Worm (Caenorhabditis elegans): ENCODE measurements around the gene C05D11.8.

The C05D11.8 gene

DNA sequence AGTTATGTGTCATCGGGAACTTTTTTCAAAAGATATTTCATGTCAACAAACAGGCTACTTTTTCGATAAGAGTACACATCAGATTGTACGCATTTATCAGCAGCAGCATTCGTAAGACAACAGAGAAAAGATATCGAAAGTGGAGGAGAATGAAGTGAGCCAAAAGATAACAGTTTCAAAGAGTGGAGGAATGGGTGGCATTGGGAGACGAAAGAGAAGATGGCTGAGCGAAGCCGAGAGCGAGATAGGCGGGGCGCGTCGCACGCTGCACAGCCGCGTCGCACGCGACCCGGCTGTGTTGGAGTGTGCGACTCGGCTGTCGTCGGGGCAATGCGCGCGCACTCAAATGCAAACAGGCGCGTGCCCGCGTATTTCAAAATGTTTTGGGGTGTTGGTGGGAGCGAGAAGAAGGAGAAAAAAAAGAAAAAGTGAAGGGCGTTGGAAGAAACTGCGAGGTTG is 37.0 kb upstream of the C05D11.8 start (continued):
- peak; percentile 89 for TF ChIP-seq jun-1 (tag; optimal IDR thresholded peaks at IDR 0.05)
- peak; percentile 94 for TF ChIP-seq nhr-71 (tag; optimal IDR thresholded peaks at IDR 0.05)
- no peak for TF ChIP-seq ceh-63 (GFP tag; optimal IDR thresholded peaks at IDR 0.05)
- TF ChIP-seq nhr-85 (tag) = peak; percentile 87
- peak; percentile 62 for TF ChIP-seq ceh-8 (GFP tag; optimal IDR thresholded peaks at IDR 0.05)
- TF ChIP-seq unc-98 (GFP tag; IDR thresholded peaks at IDR 0.05) = peak; percentile 42; the same call in 1 of the 2 replicates
- TF ChIP-seq irx-1 (tag; optimal IDR thresholded peaks at IDR 0.05) = peak; percentile 64

- TF ChIP-seq rnt-1 (tag; optimal IDR thresholded peaks at IDR 0.05) (no peak), efl-1 (optimal IDR thresholded peaks at IDR 0.05) (no peak), efl-1 (GFP tag; optimal IDR thresholded peaks at IDR 0.05 in 1 of 2) (peak in 1 of 2 experiments; percentile 57)
Measured at ce11 chrIII:6463679-6464078, 36.6 kb upstream of the C05D11.8 start, which contains the start of gene dlc-1. Gene dlc-1, minus strand, starts transcription at chrIII:6463779.

DNA sequence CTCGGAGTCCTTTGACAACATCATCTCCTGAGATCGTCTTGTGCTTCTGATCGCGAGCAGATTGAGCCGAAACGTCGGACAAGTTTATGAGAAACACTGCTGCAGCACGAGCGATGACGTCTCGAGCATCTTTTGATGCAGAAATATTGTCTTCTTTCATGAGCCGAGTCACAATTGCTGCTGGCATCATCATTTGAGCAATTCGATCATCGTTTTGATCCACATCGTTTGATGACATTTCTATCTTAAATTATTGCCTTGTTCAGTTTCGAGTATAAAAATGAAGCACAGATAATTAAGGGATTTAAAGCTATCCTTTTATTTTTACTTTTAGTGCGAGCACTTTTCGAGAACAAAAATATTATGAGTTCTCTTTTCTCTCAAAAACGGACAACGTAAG is 35.5 kb upstream of the C05D11.8 start, which contains the start of gene T26A5.8:
Gene T26A5.8 (minus strand): TSS at position 247 of the 400 bp plus-strand sequence.
- peak; percentile 68 for TF ChIP-seq ama-1 (optimal IDR thresholded peaks at IDR 0.05)
- peak; percentile 5 for TF ChIP-seq rnt-1 (tag; optimal IDR thresholded peaks at IDR 0.05)
- TF ChIP-seq elt-2 (tag; optimal IDR thresholded peaks at IDR 0.05) = peak; percentile 1
- TF ChIP-seq aly-2 (tag; optimal IDR thresholded peaks at IDR 0.05) = no peak
- no peak for TF ChIP-seq aha-1 (tag; optimal IDR thresholded peaks at IDR 0.05)
- TF ChIP-seq isw-1 (GFP tag; IDR thresholded peaks at IDR 0.05) = no peak
- no peak for TF ChIP-seq ceh-8 (GFP tag; optimal IDR thresholded peaks at IDR 0.05)
- no peak for TF ChIP-seq xbp-1 (tag; optimal IDR thresholded peaks at IDR 0.05)
- no peak for TF ChIP-seq egl-13 (tag; optimal IDR thresholded peaks at IDR 0.05)
- TF ChIP-seq nhr-47 (tag; optimal IDR thresholded peaks at IDR 0.05) = peak; percentile 11
- no peak for TF ChIP-seq unc-62 (GFP tag; optimal IDR thresholded peaks at IDR 0.05)
- no peak for TF ChIP-seq lir-3 (tag; optimal IDR thresholded peaks at IDR 0.05; ENCODE audit: poor library complexity)
- no peak for TF ChIP-seq nhr-11 (tag; optimal IDR thresholded peaks at IDR 0.05)
- peak; percentile 11 for TF ChIP-seq snu-23 (GFP tag; optimal IDR thresholded peaks at IDR 0.05)
- TF ChIP-seq snpc-4 (tag; optimal IDR thresholded peaks at IDR 0.05) = no peak
- 0 out of 2 replicates have a peak, but pooled peaks have one; percentile 2 for TF ChIP-seq nhr-19 (GFP tag; conservative IDR thresholded peaks at IDR 0.05)
- no peak for TF ChIP-seq pag-3 (tag; optimal IDR thresholded peaks at IDR 0.05; ENCODE audit: borderline replicate concordance, insufficient read depth)
- TF ChIP-seq nhr-71 (tag; optimal IDR thresholded peaks at IDR 0.05) = peak; percentile 56
- TF ChIP-seq mef-2 (tag; optimal IDR thresholded peaks at IDR 0.05) = no peak
- no peak for TF ChIP-seq ceh-82 (tag; optimal IDR thresholded peaks at IDR 0.05)
- TF ChIP-seq ztf-11 (tag; optimal IDR thresholded peaks at IDR 0.05) = no peak
- TF ChIP-seq nhr-90 (tag; optimal IDR thresholded peaks at IDR 0.05; ENCODE audit: poor library complexity) = peak; percentile 12
- no peak for TF ChIP-seq ets-5 (GFP tag; IDR thresholded peaks at IDR 0.05)
- TF ChIP-seq nhr-85 (tag) = peak; percentile 9
- no peak for TF ChIP-seq lin-13 (GFP tag; optimal IDR thresholded peaks at IDR 0.05)
- TF ChIP-seq hlh-17 (GFP tag; optimal IDR thresholded peaks at IDR 0.05; ENCODE audit: borderline replicate concordance) = no peak
- TF ChIP-seq ztf-4 (tag; optimal IDR thresholded peaks at IDR 0.05) = peak; percentile 66

- TF ChIP-seq egl-27 (tag; optimal IDR thresholded peaks at IDR 0.05) = no peak
- no peak for TF ChIP-seq nhr-76 (tag; optimal IDR thresholded peaks at IDR 0.05)
- no peak for TF ChIP-seq nhr-28 (tag; optimal IDR thresholded peaks at IDR 0.05)
- TF ChIP-seq lir-3 (tag; optimal IDR thresholded peaks at IDR 0.05; ENCODE audit: poor library complexity) = no peak
- TF ChIP-seq vab-15 (tag; optimal IDR thresholded peaks at IDR 0.05) = no peak
- TF ChIP-seq nhr-19 (GFP tag; conservative IDR thresholded peaks at IDR 0.05) = no peak
- TF ChIP-seq tlp-1 (tag; optimal IDR thresholded peaks at IDR 0.05) = no peak
Measured at ce11 chrIII:6459820-6460219, 32.7 kb upstream of the C05D11.8 start, which contains the start of gene algn-1. Gene algn-1, plus strand, starts transcription at chrIII:6460120.

All from whole organism, L1 larva.